Fruit fly (Drosophila melanogaster): ENCODE results near the gene tal-1A.

The tal-1A gene

DNA sequence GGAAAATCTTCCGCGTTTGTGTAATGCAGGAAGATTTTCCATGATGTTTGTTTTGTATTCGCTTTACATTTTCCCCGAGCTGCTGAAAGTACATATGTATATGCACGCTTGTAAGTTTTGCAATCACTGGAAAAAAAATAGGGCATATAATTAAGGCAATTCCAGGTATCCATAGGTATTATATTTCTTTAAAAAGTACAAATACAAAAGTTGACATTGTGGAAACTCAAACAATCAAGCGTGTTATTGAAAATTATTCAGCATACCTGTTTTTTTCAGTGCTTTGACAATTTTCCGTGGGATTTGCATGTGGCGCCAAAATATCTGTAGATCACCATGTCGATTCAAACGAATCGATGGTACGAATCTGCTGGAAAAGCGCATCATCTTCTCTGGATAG, 18.1 kb downstream of the tal-1A start:
- peak; percentile 56 for TF ChIP-seq Drgx (GFP tag; IDR thresholded peaks at IDR 0.05)
- peak; percentile 55 for TF ChIP-seq sens (GFP tag)
- peak; percentile 10 for TF ChIP-seq phol (tag; optimal IDR thresholded peaks at IDR 0.05)
- TF ChIP-seq kay (GFP tag; optimal IDR thresholded peaks at IDR 0.05), result no peak

DNA sequence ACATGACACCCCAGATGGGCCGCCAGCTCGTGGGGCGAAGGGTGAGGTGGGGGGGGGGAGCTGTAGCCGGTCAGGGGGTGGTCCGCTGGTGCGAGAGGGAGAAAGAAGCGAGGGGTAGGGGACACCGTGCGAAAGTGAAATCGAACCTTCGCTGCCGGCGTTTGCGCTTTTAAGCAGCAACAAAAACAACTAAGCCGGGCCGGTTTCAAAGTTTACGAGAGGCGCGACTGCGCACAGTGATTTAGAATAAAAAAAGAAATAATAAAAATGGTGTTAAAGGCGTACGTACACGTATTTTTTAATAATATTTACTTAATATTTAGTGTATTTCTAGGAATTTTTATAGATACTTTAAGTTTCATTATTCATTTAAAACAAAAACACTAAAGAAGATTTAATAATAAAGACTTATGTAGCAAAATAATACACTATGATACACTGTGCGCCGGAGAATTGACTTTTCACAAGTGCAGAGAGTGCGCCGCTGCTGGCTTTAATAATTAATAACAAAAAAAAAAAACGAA, 18.7 kb downstream of the tal-1A start:
- no peak for TF ChIP-seq CG16813 (GFP tag; IDR thresholded peaks at IDR 0.05; ENCODE audit: partially characterized antibody)
- peak; percentile 68 for TF ChIP-seq gem (tag; optimal IDR thresholded peaks at IDR 0.05)
- TF ChIP-seq CG10979 (tag; optimal IDR thresholded peaks at IDR 0.05), result peak; percentile 15
- no peak for TF ChIP-seq CG18476 (GFP tag; optimal IDR thresholded peaks at IDR 0.05)
- TF ChIP-seq sr (GFP tag; IDR thresholded peaks at IDR 0.05), result 0 out of 3 replicates have a peak, but pooled peaks have one; percentile 2
- TF ChIP-seq CoRest (tag; optimal IDR thresholded peaks at IDR 0.05), result peak; percentile 60
- TF ChIP-seq Hsf (GFP tag; optimal IDR thresholded peaks at IDR 0.05), result no peak
- no peak for TF ChIP-seq yki (optimal IDR thresholded peaks at IDR 0.05)
- TF ChIP-seq Dek (tag; optimal IDR thresholded peaks at IDR 0.05), result no peak
- no peak for TF ChIP-seq da (GFP tag; optimal IDR thresholded peaks at IDR 0.05)
- no peak for TF ChIP-seq Bdp1 (GFP tag; optimal IDR thresholded peaks at IDR 0.05)
- no peak for TF ChIP-seq nau (GFP tag; optimal IDR thresholded peaks at IDR 0.05)
- TF ChIP-seq tna (GFP tag; IDR thresholded peaks at IDR 0.05; ENCODE audit: partially characterized antibody), result no peak
- no peak for TF ChIP-seq Lim3 (GFP tag; IDR thresholded peaks at IDR 0.05)
- TF ChIP-seq eve (GFP tag; optimal IDR thresholded peaks at IDR 0.05), result no peak
- TF ChIP-seq pb (GFP tag; optimal IDR thresholded peaks at IDR 0.05), result no peak
- TF ChIP-seq z (GFP tag; IDR thresholded peaks at IDR 0.05), result no peak
- TF ChIP-seq bigmax (GFP tag; optimal IDR thresholded peaks at IDR 0.05), result no peak
- peak; percentile 42 for TF ChIP-seq CG15601 (tag; optimal IDR thresholded peaks at IDR 0.05)
- TF ChIP-seq CG33213 (GFP tag; optimal IDR thresholded peaks at IDR 0.05), result no peak
- no peak for TF ChIP-seq dati (GFP tag; IDR thresholded peaks at IDR 0.05)
- TF ChIP-seq grn (GFP tag; optimal IDR thresholded peaks at IDR 0.05), result no peak
- no peak for TF ChIP-seq CG12744 (GFP tag; optimal IDR thresholded peaks at IDR 0.05)
- TF ChIP-seq nmo (GFP tag; optimal IDR thresholded peaks at IDR 0.05), result peak; percentile 67
- TF ChIP-seq CG12391 (tag; optimal IDR thresholded peaks at IDR 0.05), result peak; percentile 55
- TF ChIP-seq CG30403 (GFP tag; optimal IDR thresholded peaks at IDR 0.05), result peak; percentile 5
- no peak for TF ChIP-seq Nf-YB (GFP tag; optimal IDR thresholded peaks at IDR 0.05)
- TF ChIP-seq Tbp (GFP tag; optimal IDR thresholded peaks at IDR 0.05), result no peak
- no peak for TF ChIP-seq ash1 (GFP tag; optimal IDR thresholded peaks at IDR 0.05)
- TF ChIP-seq odd (GFP tag; optimal IDR thresholded peaks at IDR 0.05), result peak; percentile 64
- TF ChIP-seq CG4617 (GFP tag; optimal IDR thresholded peaks at IDR 0.05; ENCODE audit: borderline replicate concordance), result no peak
- no peak for TF ChIP-seq CG14710 (tag; optimal IDR thresholded peaks at IDR 0.05)
- no peak for TF ChIP-seq CG9727 (GFP tag; optimal IDR thresholded peaks at IDR 0.05)
- peak; percentile 10; the same call in 1 of the 2 replicates for TF ChIP-seq sob (GFP tag; IDR thresholded peaks at IDR 0.05)
- peak; percentile 15 for TF ChIP-seq bcd (GFP tag; optimal IDR thresholded peaks at IDR 0.05)
- no peak for TF ChIP-seq luna (GFP tag; optimal IDR thresholded peaks at IDR 0.05)
- peak; percentile 63 for TF ChIP-seq CG7839 (tag; optimal IDR thresholded peaks at IDR 0.05)
- TF ChIP-seq maf-S (GFP tag; optimal IDR thresholded peaks at IDR 0.05), result no peak
- no peak for TF ChIP-seq crc (GFP tag; optimal IDR thresholded peaks at IDR 0.05)
- TF ChIP-seq CG13894 (tag; optimal IDR thresholded peaks at IDR 0.05), result no peak
- TF ChIP-seq CG6654 (GFP tag; optimal IDR thresholded peaks at IDR 0.05), result no peak
- TF ChIP-seq CG17385 (GFP tag; optimal IDR thresholded peaks at IDR 0.05), result peak; percentile 59
- TF ChIP-seq fd102C (GFP tag; optimal IDR thresholded peaks at IDR 0.05), result no peak
- TF ChIP-seq CG9437 (GFP tag; optimal IDR thresholded peaks at IDR 0.05), result peak; percentile 22
- no peak for TF ChIP-seq CG8478 (optimal IDR thresholded peaks at IDR 0.05)
- no peak for TF ChIP-seq Fer2 (tag; optimal IDR thresholded peaks at IDR 0.05)

Measured in whole organism, embryonic.